Fruit fly (Drosophila melanogaster) whole organism, embryonic: Measurements from ENCODE around the gene Rpp30.
A peak's percentile ranks its signal among the peaks of the same experiment; 100 is the strongest.

ENCODE experiments used
- ATbp ChIP-seq: fragments of 200-800 bp; sonication (Bioruptor generic); optimal IDR thresholded peaks from 2 replicates; lab custom pipeline; 2017; ENCODE audit warnings: missing biosample characterization, mild to moderate bottlenecking, missing genetic modification characterization, missing genetic modification reagents
- B-H2 ChIP-seq: fragments of 200-800 bp; sonication (Bioruptor generic); optimal IDR thresholded peaks from 2 replicates; lab custom pipeline; 2018; ENCODE audit warnings: missing biosample characterization, mild to moderate bottlenecking, missing genetic modification characterization
- CG10267 ChIP-seq: fragments of 200-800 bp; sonication (Bioruptor generic); optimal IDR thresholded peaks from 2 replicates; lab custom pipeline; 2018; ENCODE audit warnings: missing biosample characterization, mild to moderate bottlenecking, missing genetic modification characterization, moderate library complexity
- CG11398 ChIP-seq: fragments of 200-800 bp; sonication (Bioruptor generic); optimal IDR thresholded peaks from 2 replicates; lab custom pipeline; 2016; ENCODE audit warnings: missing biosample characterization, missing genetic modification characterization
- CG12071 ChIP-seq: fragments of 200-800 bp; sonication (Bioruptor generic); optimal IDR thresholded peaks from 3 replicates; lab custom pipeline; 2018; ENCODE audit warnings: missing biosample characterization, mild to moderate bottlenecking, missing genetic modification characterization
- CG12942 ChIP-seq: fragments of 200-800 bp; sonication (Bioruptor generic); optimal IDR thresholded peaks from 3 replicates; lab custom pipeline; 2016; ENCODE audit warnings: missing biosample characterization, missing genetic modification characterization
- CG13624 ChIP-seq: fragments of 200-800 bp; sonication (Bioruptor generic); optimal IDR thresholded peaks from 2 replicates; lab custom pipeline; 2016; ENCODE audit warnings: missing biosample characterization, missing genetic modification characterization
- CG13775 ChIP-seq: fragments of 200-800 bp; sonication (Bioruptor generic); optimal IDR thresholded peaks from 3 replicates; lab custom pipeline; 2017; ENCODE audit warnings: missing biosample characterization, mild to moderate bottlenecking, missing genetic modification characterization
- CG13894 ChIP-seq: fragments of 200-800 bp; sonication (Bioruptor generic); optimal IDR thresholded peaks from 3 replicates; lab custom pipeline; 2018; ENCODE audit warnings: missing biosample characterization, mild to moderate bottlenecking, missing genetic modification characterization, moderate library complexity
- CG2199 ChIP-seq: fragments of 200-800 bp; sonication (Bioruptor generic); IDR thresholded peaks from 3 replicates; pipeline ENCODE4 v1.3.6; 2022; ENCODE audit warnings: missing biosample characterization, missing genetic modification characterization
- CG2712 ChIP-seq: fragments of 200-800 bp; optimal IDR thresholded peaks from 3 replicates; lab custom pipeline; 2019; ENCODE audit warnings: missing biosample characterization, mild to moderate bottlenecking, missing genetic modification characterization, moderate library complexity
- CG33213 ChIP-seq: fragments of 200-800 bp; sonication (Bioruptor generic); optimal IDR thresholded peaks from 3 replicates; lab custom pipeline; 2016; ENCODE audit warnings: missing biosample characterization, missing genetic modification characterization
- CG34224 ChIP-seq: fragments of 200-800 bp; sonication (Bioruptor generic); IDR thresholded peaks from 3 replicates; pipeline ENCODE4 v1.3.6; 2022; ENCODE audit warnings: missing biosample characterization, missing genetic modification characterization; ENCODE audit not compliant: partially characterized antibody
- CG3726 ChIP-seq: fragments of 200-800 bp; sonication (Bioruptor generic); IDR thresholded peaks from 3 replicates; pipeline ENCODE4, ENCODE4 v1.3.6; 2022; ENCODE audit warnings: missing biosample characterization, missing genetic modification characterization
- CG4360 ChIP-seq: fragments of 200-800 bp; sonication (Bioruptor generic); IDR thresholded peaks from 2 replicates; pipeline ENCODE4 v1.3.6; 2022; ENCODE audit warnings: missing biosample characterization, missing genetic modification characterization
- CG4820 ChIP-seq: fragments of 200-800 bp; sonication (Bioruptor generic); optimal IDR thresholded peaks from 3 replicates; lab custom pipeline; 2016; ENCODE audit warnings: missing biosample characterization, missing genetic modification characterization
- CG6689 ChIP-seq: fragments of 200-800 bp; sonication (Bioruptor generic); IDR thresholded peaks from 2 replicates; pipeline ENCODE4 v1.3.6; 2022; ENCODE audit warnings: missing biosample characterization, missing genetic modification characterization
- CG8765 ChIP-seq: fragments of 200-800 bp; sonication (Bioruptor generic); IDR thresholded peaks from 2 replicates; pipeline ENCODE4 v1.3.6; 2022; ENCODE audit warnings: missing biosample characterization, missing genetic modification characterization
- CG8924 ChIP-seq: fragments of 200-800 bp; optimal IDR thresholded peaks from 3 replicates; lab custom pipeline; 2019; ENCODE audit warnings: missing biosample characterization, mild to moderate bottlenecking, missing genetic modification characterization, moderate library complexity
- CG9437 ChIP-seq: fragments of 200-800 bp; sonication (Bioruptor generic); optimal IDR thresholded peaks from 2 replicates; lab custom pipeline; 2018; ENCODE audit warnings: missing biosample characterization, mild to moderate bottlenecking, missing genetic modification characterization
- CG9817 ChIP-seq: fragments of 200-800 bp; sonication (Bioruptor generic); optimal IDR thresholded peaks from 2 replicates; lab custom pipeline; 2018; ENCODE audit warnings: missing biosample characterization, mild to moderate bottlenecking, missing genetic modification characterization, moderate library complexity
- Deaf1 ChIP-seq: fragments of 200-800 bp; optimal IDR thresholded peaks from 3 replicates; lab custom pipeline; 2019; ENCODE audit warnings: missing biosample characterization, mild to moderate bottlenecking, missing genetic modification characterization, moderate library complexity
- E2f1 ChIP-seq: fragments of 200-800 bp; sonication (Bioruptor generic); IDR thresholded peaks from 2 replicates; pipeline ENCODE4 v1.3.6; 2022; ENCODE audit warnings: missing biosample characterization, missing genetic modification characterization
- Fer1 ChIP-seq: fragments of 200-800 bp; sonication (Bioruptor generic); optimal IDR thresholded peaks from 2 replicates; lab custom pipeline; 2017; ENCODE audit warnings: missing biosample characterization, mild to moderate bottlenecking, missing genetic modification characterization
- Fer3 ChIP-seq: fragments of 200-800 bp; sonication (Bioruptor generic); optimal IDR thresholded peaks from 2 replicates; lab custom pipeline; 2018; ENCODE audit warnings: missing biosample characterization, mild to moderate bottlenecking, missing genetic modification characterization, moderate library complexity
- HHEX ChIP-seq: fragments of 200-800 bp; sonication (Bioruptor generic); optimal IDR thresholded peaks from 3 replicates; lab custom pipeline; 2017; ENCODE audit warnings: missing biosample characterization, mild to moderate bottlenecking, missing genetic modification characterization, missing genetic modification reagents
- Hey ChIP-seq: fragments of 200-800 bp; sonication (Bioruptor generic); optimal IDR thresholded peaks from 3 replicates; lab custom pipeline; 2018; ENCODE audit warnings: missing biosample characterization, mild to moderate bottlenecking, missing genetic modification characterization
- Oli ChIP-seq: fragments of 200-800 bp; sonication (Bioruptor generic); optimal IDR thresholded peaks from 2 replicates; lab custom pipeline; 2018; ENCODE audit warnings: missing biosample characterization, mild to moderate bottlenecking, missing genetic modification characterization, moderate library complexity
- Rfx ChIP-seq: fragments of 200-800 bp; sonication (Bioruptor generic); IDR thresholded peaks from 2 replicates; pipeline ENCODE4 v1.3.6; 2022; ENCODE audit warnings: missing biosample characterization, missing genetic modification characterization
- Taf1 ChIP-seq: fragments of 200-800 bp; sonication (Bioruptor generic); IDR thresholded peaks from 2 replicates; pipeline ENCODE4 v1.3.6; 2022; ENCODE audit warnings: missing biosample characterization, missing genetic modification characterization
- Xbp1 ChIP-seq: fragments of 200-800 bp; sonication (Bioruptor generic); optimal IDR thresholded peaks from 3 replicates; lab custom pipeline; 2016; ENCODE audit warnings: missing biosample characterization, mild to moderate bottlenecking, missing genetic modification characterization
- cas ChIP-seq: fragments of 200-800 bp; sonication (Bioruptor generic); IDR thresholded peaks from 2 replicates; pipeline ENCODE4 v1.3.6; 2022; ENCODE audit warnings: missing biosample characterization, missing genetic modification characterization
- croc ChIP-seq: fragments of 200-800 bp; sonication (Bioruptor generic); conservative IDR thresholded peaks from 3 replicates; pipeline ENCODE4 v1.3.6; 2022; ENCODE audit warnings: missing biosample characterization, missing genetic modification characterization
- dmrt99B ChIP-seq: fragments of 200-800 bp; sonication (Bioruptor generic); optimal IDR thresholded peaks from 2 replicates; lab custom pipeline; 2018; ENCODE audit warnings: missing biosample characterization, mild to moderate bottlenecking, missing genetic modification characterization, moderate library complexity
- dysf ChIP-seq: fragments of 200-800 bp; sonication (Bioruptor generic); IDR thresholded peaks from 3 replicates; pipeline ENCODE4 v1.3.6; 2022; ENCODE audit warnings: missing biosample characterization, missing genetic modification characterization
- esg ChIP-seq: fragments of 200-800 bp; sonication (Bioruptor generic); conservative IDR thresholded peaks from 2 replicates; pipeline ENCODE4 v1.3.6; 2022; ENCODE audit warnings: missing biosample characterization, missing genetic modification characterization
- eyg ChIP-seq: fragments of 200-800 bp; sonication (Bioruptor generic); optimal IDR thresholded peaks from 3 replicates; lab custom pipeline; 2016; ENCODE audit warnings: missing biosample characterization, missing genetic modification characterization
- jing ChIP-seq: fragments of 200-800 bp; sonication (Bioruptor generic); optimal IDR thresholded peaks from 2 replicates; lab custom pipeline; 2018; ENCODE audit warnings: missing biosample characterization, mild to moderate bottlenecking, missing genetic modification characterization
- oc ChIP-seq: fragments of 200-800 bp; sonication (Bioruptor generic); optimal IDR thresholded peaks from 2 replicates; lab custom pipeline; 2018; ENCODE audit warnings: missing biosample characterization, mild to moderate bottlenecking, missing genetic modification characterization, moderate library complexity
- org-1 ChIP-seq: fragments of 200-800 bp; sonication (Bioruptor generic); optimal IDR thresholded peaks from 2 replicates; lab custom pipeline; 2017; ENCODE audit warnings: missing biosample characterization, missing genetic modification characterization
- p53 ChIP-seq: fragments of 200-800 bp; sonication (Bioruptor generic); optimal IDR thresholded peaks from 2 replicates; lab custom pipeline; 2016; ENCODE audit warnings: missing biosample characterization, missing genetic modification characterization
- pita ChIP-seq: fragments of 200-800 bp; sonication (Bioruptor generic); optimal IDR thresholded peaks from 2 replicates; lab custom pipeline; 2017; ENCODE audit warnings: missing biosample characterization, mild to moderate bottlenecking, missing genetic modification characterization
- repo ChIP-seq: fragments of 200-800 bp; sonication (Bioruptor generic); optimal IDR thresholded peaks from 2 replicates; lab custom pipeline; 2016; ENCODE audit warnings: missing biosample characterization, missing genetic modification characterization
- row ChIP-seq: fragments of 200-800 bp; sonication (Bioruptor generic); IDR thresholded peaks from 3 replicates; pipeline ENCODE4 v1.3.6; 2022; ENCODE audit warnings: missing biosample characterization, missing genetic modification characterization
- sc ChIP-seq, 3 experiments: fragments of >200 bp in 2 of 3; fragments of 200-800 bp in 1 of 3; sonication (Bioruptor generic) in 1 of 3; optimal IDR thresholded peaks; 2 replicates in 2 of 3; 3 replicates in 1 of 3; lab custom pipeline; 2017; ENCODE audit warnings: mild to moderate bottlenecking in 1 of 3, missing biosample characterization in 1 of 3, missing genetic modification characterization in 1 of 3, missing genetic modification reagents in 1 of 3
- scrt ChIP-seq: fragments of 200-800 bp; sonication (Bioruptor generic); optimal IDR thresholded peaks from 2 replicates; lab custom pipeline; 2018; ENCODE audit warnings: missing biosample characterization, mild to moderate bottlenecking, missing genetic modification characterization, moderate library complexity
- sd ChIP-seq: fragments of 200-800 bp; sonication (Bioruptor generic); optimal IDR thresholded peaks from 3 replicates; lab custom pipeline; 2018; ENCODE audit warnings: missing biosample characterization, mild to moderate bottlenecking, missing genetic modification characterization, moderate library complexity
- slbo ChIP-seq: fragments of 200-800 bp; sonication (Bioruptor generic); IDR thresholded peaks from 2 replicates; pipeline ENCODE4 v1.3.6; 2022; ENCODE audit warnings: missing biosample characterization, missing genetic modification characterization
- slou ChIP-seq: fragments of 200-800 bp; sonication (Bioruptor generic); optimal IDR thresholded peaks from 3 replicates; lab custom pipeline; 2016; ENCODE audit warnings: missing biosample characterization, missing genetic modification characterization
- tgo ChIP-seq: fragments of 200-800 bp; sonication (Bioruptor generic); IDR thresholded peaks from 3 replicates; pipeline ENCODE4 v1.3.6; 2022; ENCODE audit warnings: missing biosample characterization, missing genetic modification characterization
- toy ChIP-seq: fragments of 200-800 bp; sonication (Bioruptor generic); IDR thresholded peaks from 2 replicates; pipeline ENCODE4 v1.3.6; 2022; ENCODE audit warnings: missing biosample characterization, missing genetic modification characterization

The Rpp30 gene

DNA sequence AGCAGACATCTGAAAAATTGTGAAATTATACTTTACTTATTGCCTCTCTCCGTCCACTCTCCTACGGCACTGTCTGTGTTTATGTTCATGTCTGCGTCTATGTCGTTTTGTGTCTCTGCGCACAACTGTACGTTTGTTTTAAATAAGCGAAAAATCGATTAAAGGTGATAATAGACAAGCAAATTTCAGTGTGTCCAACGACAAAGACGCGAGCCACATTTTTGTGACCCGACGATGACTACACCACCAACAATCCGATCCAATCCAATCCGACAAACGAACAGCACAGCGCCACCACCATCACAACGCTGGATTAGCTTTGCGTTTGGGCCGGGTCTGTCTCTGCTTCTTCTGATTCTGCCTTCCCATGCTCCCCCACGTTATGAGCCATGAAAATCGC lies 7.6 kb downstream of the Rpp30 start (continued):
- TF ChIP-seq Deaf1 (tag; lab: Kevin White, UChicago): peak; percentile 67
- no peak for TF ChIP-seq CG4360 (GFP tag; lab: Robert Waterston, UW)
- no peak for TF ChIP-seq repo (GFP tag; lab: Kevin White, UChicago)
- 0 out of 3 replicates have a peak, but pooled peaks have one; percentile 11 for TF ChIP-seq CG2199 (GFP tag; lab: Robert Waterston, UW)
- no peak for TF ChIP-seq CG13894 (tag; lab: Kevin White, UChicago)
- no peak for TF ChIP-seq CG9817
- TF ChIP-seq oc: peak; percentile 9
- no peak for TF ChIP-seq Rfx (GFP tag; lab: Robert Waterston, UW)
- TF ChIP-seq CG6689 (GFP tag; lab: Robert Waterston, UW): no peak
- TF ChIP-seq row: no peak
- TF ChIP-seq p53 (GFP tag; lab: Kevin White, UChicago): no peak
- no peak for TF ChIP-seq B-H2 (GFP tag; lab: Kevin White, UChicago)
- no peak for TF ChIP-seq slou (GFP tag; lab: Kevin White, UChicago)
- no peak for TF ChIP-seq Taf1 (GFP tag; lab: Robert Waterston, UW)
- TF ChIP-seq eyg (GFP tag; lab: Kevin White, UChicago): no peak
- no peak for TF ChIP-seq pita
- TF ChIP-seq jing: no peak
- no peak for TF ChIP-seq Oli
- TF ChIP-seq sc (optimal IDR thresholded peaks at IDR 0.05; lab: Kevin White, UChicago): no peak
- no peak for TF ChIP-seq sc (GFP tag; optimal IDR thresholded peaks at IDR 0.05; lab: Kevin White, UChicago)
- TF ChIP-seq org-1 (GFP tag; lab: Kevin White, UChicago): no peak
- no peak for TF ChIP-seq CG2712
- TF ChIP-seq scrt: no peak
- no peak for TF ChIP-seq CG9437 (GFP tag; lab: Kevin White, UChicago)
- TF ChIP-seq slbo (GFP tag; lab: Robert Waterston, UW): 0 out of 2 replicates have a peak, but pooled peaks have one; percentile 3
- no peak for TF ChIP-seq CG8924 (tag; lab: Kevin White, UChicago)
- no peak for TF ChIP-seq ATbp (GFP tag; lab: Kevin White, UChicago)
- TF ChIP-seq CG12071: no peak
- TF ChIP-seq cas (GFP tag; lab: Robert Waterston, UW): no peak
- TF ChIP-seq CG4820 (GFP tag; lab: Kevin White, UChicago): no peak
- no peak for TF ChIP-seq CG34224 (GFP tag; lab: Robert Waterston, UW)
- no peak for TF ChIP-seq Hey
- TF ChIP-seq, all 482 proteins: peak for 10

- TF ChIP-seq CG3726: no peak
- peak; percentile 24 for TF ChIP-seq CG9817
- no peak for TF ChIP-seq CG10267 (tag; lab: Kevin White, UChicago)
- no peak for TF ChIP-seq dmrt99B (tag; lab: Kevin White, UChicago)
- no peak for TF ChIP-seq CG33213 (GFP tag; lab: Kevin White, UChicago)
- TF ChIP-seq esg (GFP tag; lab: Robert Waterston, UW): peak; percentile 20; the same call in 1 of the 2 replicates
- TF ChIP-seq Fer3: peak; percentile 28
- TF ChIP-seq E2f1 (GFP tag; lab: Robert Waterston, UW): 0 out of 2 replicates have a peak, but pooled peaks have one; percentile 6
- TF ChIP-seq CG13775 (GFP tag; lab: Kevin White, UChicago): peak; percentile 9
- TF ChIP-seq toy (GFP tag; lab: Robert Waterston, UW): no peak
- no peak for TF ChIP-seq sd (tag; lab: Kevin White, UChicago)
- peak; percentile 9 for TF ChIP-seq Xbp1 (GFP tag; lab: Kevin White, UChicago)
- no peak for TF ChIP-seq CG8765
- TF ChIP-seq CG12942 (GFP tag; lab: Kevin White, UChicago): no peak
- peak; percentile 6 for TF ChIP-seq HHEX
- TF ChIP-seq Fer1 (GFP tag; lab: Kevin White, UChicago): peak; percentile 21
- TF ChIP-seq croc: no peak
- TF ChIP-seq tgo (GFP tag; lab: Robert Waterston, UW): peak; percentile 55; the same call in 1 of the 3 replicates
- TF ChIP-seq dysf: peak; percentile 52; the same call in 2 of the 3 replicates
- TF ChIP-seq CG11398: no peak
- no peak for TF ChIP-seq CG13624 (GFP tag; lab: Kevin White, UChicago)
- TF ChIP-seq Oli: peak; percentile 16
Measured at dm6 chr2L:243819-244218, 8.4 kb downstream of the Rpp30 start.
